Worm (Caenorhabditis elegans) whole organism, L4 larva: ENCODE data around the gene C49F8.14.
A peak's percentile ranks its signal among the peaks of the same experiment; 100 is the strongest.

ENCODE experiments used
- F37D6.2 ChIP-seq: sonication (generic microtip); optimal IDR thresholded peaks from 2 replicates; lab custom pipeline; 2016; ENCODE audit warnings: mild to moderate bottlenecking, missing genetic modification characterization, missing compliant biosample characterization
- F49E8.2 ChIP-seq: sonication (generic microtip); optimal IDR thresholded peaks from 2 replicates; lab custom pipeline; 2016; ENCODE audit warnings: missing compliant biosample characterization, mild to moderate bottlenecking, missing genetic modification characterization, borderline replicate concordance
- T20F7.1 ChIP-seq: fragments of 200-800 bp; sonication (Bioruptor generic); optimal IDR thresholded peaks from 2 replicates; lab custom pipeline; 2018; ENCODE audit warnings: mild to moderate bottlenecking, missing genetic modification characterization, missing compliant biosample characterization
- T26A8.4 ChIP-seq: fragments of 200-800 bp; sonication (Bioruptor generic); IDR thresholded peaks from 2 replicates; pipeline ENCODE4 v1.3.6; 2022; ENCODE audit warnings: missing genetic modification characterization, missing compliant biosample characterization
- Y75B8A.6 ChIP-seq: fragments of 200-800 bp; sonication (Bioruptor generic); IDR thresholded peaks from 2 replicates; pipeline ENCODE4 v1.3.6; 2022; ENCODE audit warnings: missing genetic modification reagents, missing genetic modification characterization, missing compliant biosample characterization
- ZK546.5 ChIP-seq, 2 experiments: sonication (generic microtip); optimal IDR thresholded peaks; 2 replicates each; lab custom pipeline; 2017; ENCODE audit warnings: missing biosample characterization in 2 of 2, missing genetic modification characterization in 2 of 2
- aha-1 ChIP-seq: fragments of 150-350 bp; peaks from one replicate; lab custom pipeline; 2014; ENCODE audit warnings: missing biosample characterization, missing genetic modification characterization
- arid-1 ChIP-seq: fragments of 200-800 bp; sonication (Bioruptor generic); conservative IDR thresholded peaks from 2 replicates; pipeline ENCODE4 v1.3.6; 2022; ENCODE audit warnings: missing genetic modification reagents, missing genetic modification characterization, missing compliant biosample characterization
- ceh-20 ChIP-seq: fragments of 200-800 bp; sonication (Bioruptor generic); IDR thresholded peaks from 2 replicates; pipeline ENCODE4 v1.3.6; 2022; ENCODE audit warnings: missing genetic modification reagents, missing genetic modification characterization, missing compliant biosample characterization
- ceh-28 ChIP-seq: fragments of 150-350 bp; optimal IDR thresholded peaks from 2 replicates; lab custom pipeline; 2014; ENCODE audit warnings: missing biosample characterization, missing genetic modification reagents, missing genetic modification characterization
- ceh-44 ChIP-seq: fragments of 200-800 bp; sonication (Bioruptor generic); IDR thresholded peaks from 2 replicates; pipeline ENCODE4 v1.3.6; 2022; ENCODE audit warnings: missing genetic modification reagents, missing genetic modification characterization, missing compliant biosample characterization
- ctbp-1 ChIP-seq: fragments of 200-800 bp; sonication (Bioruptor generic); IDR thresholded peaks from 2 replicates; pipeline ENCODE4 v1.3.6; 2022; ENCODE audit warnings: missing genetic modification reagents, missing genetic modification characterization, missing compliant biosample characterization
- daf-12 ChIP-seq: fragments of 150-350 bp; optimal IDR thresholded peaks from 2 replicates; lab custom pipeline; 2014; ENCODE audit warnings: missing biosample characterization, missing genetic modification reagents, missing genetic modification characterization
- daf-16 ChIP-seq, 3 experiments: sonication (generic microtip); optimal IDR thresholded peaks; 2 replicates each; lab custom pipeline; 2016 to 2017; ENCODE audit warnings: missing genetic modification characterization in 3 of 3, missing genetic modification reagents in 3 of 3, mild to moderate bottlenecking in 2 of 3, missing compliant biosample characterization in 2 of 3, missing biosample characterization in 1 of 3, moderate library complexity in 1 of 3
- dmd-6 ChIP-seq: fragments of 200-800 bp; sonication (Bioruptor generic); IDR thresholded peaks from 2 replicates; pipeline ENCODE4 v1.3.6; 2022; ENCODE audit warnings: missing genetic modification reagents, missing genetic modification characterization, missing compliant biosample characterization
- dmd-8 ChIP-seq: fragments of 200-800 bp; sonication (Bioruptor generic); IDR thresholded peaks from 2 replicates; pipeline ENCODE4 v1.3.6; 2022; ENCODE audit warnings: missing genetic modification characterization, missing compliant biosample characterization
- dve-1 ChIP-seq: sonication (generic microtip); optimal IDR thresholded peaks from 2 replicates; lab custom pipeline; 2017; ENCODE audit warnings: antibody characterized with exemption, mild to moderate bottlenecking, missing genetic modification characterization, missing compliant biosample characterization; ENCODE audit not compliant: insufficient read depth
- egl-43 ChIP-seq: fragments of 200-800 bp; sonication (Bioruptor generic); IDR thresholded peaks from 2 replicates; pipeline ENCODE4 v1.3.6; 2022; ENCODE audit warnings: missing genetic modification reagents, missing genetic modification characterization, missing compliant biosample characterization
- fkh-10 ChIP-seq: fragments of 150-350 bp; optimal IDR thresholded peaks from 2 replicates; lab custom pipeline; 2014; ENCODE audit warnings: missing biosample characterization, missing genetic modification reagents, missing genetic modification characterization
- fos-1 ChIP-seq: fragments of 150-350 bp; optimal IDR thresholded peaks from 2 replicates; lab custom pipeline; 2014; ENCODE audit warnings: missing biosample characterization, missing genetic modification characterization
- gei-8 ChIP-seq: fragments of 200-800 bp; sonication (Bioruptor generic); optimal IDR thresholded peaks from 2 replicates; lab custom pipeline; 2018; ENCODE audit warnings: mild to moderate bottlenecking, missing genetic modification characterization, missing compliant biosample characterization
- hif-1 ChIP-seq, 2 experiments: sonication (generic microtip); optimal IDR thresholded peaks; 2 replicates each; lab custom pipeline; 2016 to 2017; ENCODE audit warnings: missing compliant biosample characterization in 2 of 2, missing genetic modification characterization in 2 of 2, missing genetic modification reagents in 2 of 2, missing genotype in 2 of 2, mild to moderate bottlenecking in 1 of 2
- hlh-11 ChIP-seq: fragments of 200-800 bp; sonication (Bioruptor generic); optimal IDR thresholded peaks from 2 replicates; lab custom pipeline; 2018; ENCODE audit warnings: mild to moderate bottlenecking, missing genetic modification characterization, missing compliant biosample characterization
- hlh-30 ChIP-seq: sonication (generic microtip); optimal IDR thresholded peaks from 2 replicates; lab custom pipeline; 2017; ENCODE audit warnings: antibody characterized with exemption, mild to moderate bottlenecking, missing genetic modification characterization, missing compliant biosample characterization; ENCODE audit not compliant: insufficient read depth
- jun-1 ChIP-seq: fragments of 150-350 bp; optimal IDR thresholded peaks from 2 replicates; lab custom pipeline; 2014; ENCODE audit warnings: missing biosample characterization, missing genetic modification reagents, missing genetic modification characterization
- lin-38 ChIP-seq: fragments of 200-800 bp; sonication (Bioruptor generic); IDR thresholded peaks from 2 replicates; pipeline ENCODE4 v1.3.6; 2022; ENCODE audit warnings: missing genetic modification reagents, missing genetic modification characterization, missing compliant biosample characterization
- lsy-2 ChIP-seq, 2 experiments: fragments of 150-350 bp in 1 of 2; sonication (generic microtip) in 1 of 2; optimal IDR thresholded peaks; 2 replicates each; lab custom pipeline; 2014 to 2017; ENCODE audit warnings: missing biosample characterization in 2 of 2, missing genetic modification characterization in 2 of 2
- mdl-1 ChIP-seq, 2 experiments: fragments of 150-350 bp in 1 of 2; sonication (generic microtip) in 1 of 2; optimal IDR thresholded peaks; 2 replicates each; lab custom pipeline; 2014 to 2017; ENCODE audit warnings: missing biosample characterization in 2 of 2, missing genetic modification characterization in 2 of 2
- mdt-29 ChIP-seq: fragments of 200-800 bp; sonication (Bioruptor generic); IDR thresholded peaks from 2 replicates; pipeline ENCODE4 v1.3.6; 2022; ENCODE audit warnings: missing genetic modification reagents, missing genetic modification characterization, missing compliant biosample characterization
- mes-2 ChIP-seq: sonication (generic microtip); optimal IDR thresholded peaks from 2 replicates; lab custom pipeline; 2016; ENCODE audit warnings: missing genotype, mild to moderate bottlenecking, missing genetic modification characterization, missing compliant biosample characterization; ENCODE audit not compliant: poor library complexity, severe bottlenecking
- mxl-2 ChIP-seq: fragments of 200-800 bp; sonication (Bioruptor generic); conservative IDR thresholded peaks from 2 replicates; pipeline ENCODE4 v1.3.6; 2022; ENCODE audit warnings: missing genetic modification reagents, missing genetic modification characterization, missing compliant biosample characterization
- mxl-3 ChIP-seq: fragments of 200-800 bp; sonication (Bioruptor generic); optimal IDR thresholded peaks from 2 replicates; lab custom pipeline; 2018; ENCODE audit warnings: mild to moderate bottlenecking, missing genetic modification characterization, missing compliant biosample characterization
- nhr-237 ChIP-seq: sonication (generic microtip); optimal IDR thresholded peaks from 2 replicates; lab custom pipeline; 2017; ENCODE audit warnings: missing biosample characterization, missing genetic modification characterization
- nhr-28 ChIP-seq: fragments of 150-350 bp; optimal IDR thresholded peaks from 2 replicates; lab custom pipeline; 2014; ENCODE audit warnings: missing biosample characterization, missing genetic modification characterization
- nhr-48 ChIP-seq: sonication (generic microtip); optimal IDR thresholded peaks from 2 replicates; lab custom pipeline; 2016; ENCODE audit warnings: mild to moderate bottlenecking, missing genetic modification characterization, missing compliant biosample characterization
- nhr-77 ChIP-seq: fragments of 150-350 bp; optimal IDR thresholded peaks from 2 replicates; lab custom pipeline; 2014; ENCODE audit warnings: missing biosample characterization, missing genetic modification characterization
- pha-4 ChIP-seq, 2 experiments: fragments of 150-350 bp in 1 of 2; fragments of 200-800 bp in 1 of 2; sonication (Bioruptor generic) in 1 of 2; IDR thresholded peaks in 1 of 2; optimal IDR thresholded peaks in 1 of 2; 2 replicates each; pipeline versions ENCODE4 v1.3.6 to Lab custom; 2014 to 2022; ENCODE audit warnings: missing genetic modification characterization in 2 of 2, missing genetic modification reagents in 2 of 2, missing biosample characterization in 1 of 2, missing compliant biosample characterization in 1 of 2
- php-3 ChIP-seq: fragments of 200-800 bp; sonication (Bioruptor generic); IDR thresholded peaks from 2 replicates; pipeline ENCODE4 v1.3.6; 2022; ENCODE audit warnings: missing genetic modification reagents, missing genetic modification characterization, missing compliant biosample characterization
- spr-1 ChIP-seq: sonication (generic microtip); optimal IDR thresholded peaks from 2 replicates; lab custom pipeline; 2016; ENCODE audit warnings: mild to moderate bottlenecking, missing genetic modification characterization, missing compliant biosample characterization
- spr-3 ChIP-seq: fragments of 200-800 bp; sonication (Bioruptor generic); optimal IDR thresholded peaks from 2 replicates; lab custom pipeline; 2018; ENCODE audit warnings: mild to moderate bottlenecking, missing genetic modification characterization, missing compliant biosample characterization
- tra-1 ChIP-seq: fragments of 200-800 bp; sonication (Bioruptor generic); IDR thresholded peaks from 2 replicates; pipeline ENCODE4 v1.3.6; 2022; ENCODE audit warnings: missing genetic modification reagents, missing genetic modification characterization, missing compliant biosample characterization
- unc-130 ChIP-seq: sonication (generic microtip); optimal IDR thresholded peaks from 2 replicates; lab custom pipeline; 2016; ENCODE audit warnings: missing genetic modification reagents, missing genetic modification characterization, missing compliant biosample characterization
- unc-39 ChIP-seq: sonication (generic microtip); optimal IDR thresholded peaks from 2 replicates; lab custom pipeline; 2017; ENCODE audit warnings: missing biosample characterization, missing genetic modification characterization
- zag-1 ChIP-seq: fragments of 150-350 bp; optimal IDR thresholded peaks from 2 replicates; lab custom pipeline; 2014; ENCODE audit warnings: missing biosample characterization, missing genetic modification characterization
- zfp-3 ChIP-seq: fragments of 200-800 bp; sonication (Bioruptor generic); conservative IDR thresholded peaks from 2 replicates; pipeline ENCODE4 v1.3.6; 2022; ENCODE audit warnings: missing genetic modification reagents, missing genetic modification characterization, missing compliant biosample characterization
- ztf-7 ChIP-seq: fragments of 150-350 bp; optimal IDR thresholded peaks from 2 replicates; lab custom pipeline; 2014; ENCODE audit warnings: missing biosample characterization, missing genetic modification characterization

Gene C49F8.14

ce11 chrX:13360632-13361031 is 16.1 kb downstream of the C49F8.14 start (continued):
- TF ChIP-seq T26A8.4 (GFP tag; lab: Robert Waterston, UW) (no peak), mxl-3 (GFP tag; lab: Kevin White, UChicago) (peak; percentile 80), gei-8 (GFP tag; lab: Kevin White, UChicago) (no peak), lin-38 (no peak), T20F7.1 (GFP tag; lab: Kevin White, UChicago) (peak; percentile 47), mdl-1 (tag; optimal IDR thresholded peaks at IDR 0.05; lab: Kevin White, UChicago) (peak in 1 of 2 experiments; percentile 40), nhr-48 (tag; lab: Kevin White, UChicago) (peak; percentile 85), fos-1 (tag; lab: Kevin White, UChicago) (no peak)

- TF ChIP-seq Y75B8A.6 (no peak), hlh-11 (peak; percentile 62), nhr-77 (no peak), spr-1 (tag; lab: Kevin White, UChicago) (no peak), nhr-48 (tag; lab: Kevin White, UChicago) (peak; percentile 68), hif-1 (tag; optimal IDR thresholded peaks at IDR 0.05; lab: Kevin White, UChicago) (peak in 1 of 2 experiments; percentile 91), ceh-44 (GFP tag; lab: Robert Waterston, UW) (no peak), mes-2 (tag; lab: Kevin White, UChicago) (no peak), mxl-3 (GFP tag; lab: Kevin White, UChicago) (peak; percentile 79), lsy-2 (tag; optimal IDR thresholded peaks at IDR 0.05; lab: Kevin White, UChicago) (peak in 1 of 2 experiments; percentile 27), mdl-1 (tag; optimal IDR thresholded peaks at IDR 0.05; lab: Kevin White, UChicago) (peak in 1 of 2 experiments; percentile 23), php-3 (GFP tag; lab: Robert Waterston, UW) (no peak), tra-1 (GFP tag; lab: Robert Waterston, UW) (0 out of 2 replicates have a peak, but pooled peaks have one; percentile 23), unc-39 (tag; lab: Kevin White, UChicago) (no peak), F37D6.2 (no peak), hlh-30 (tag; lab: Kevin White, UChicago) (peak; percentile 67), daf-16 (GFP tag; optimal IDR thresholded peaks at IDR 0.05; lab: Kevin White, UChicago) (no peak), daf-16 (tag; optimal IDR thresholded peaks at IDR 0.05; lab: Kevin White, UChicago) (peak; percentile 72), unc-130 (GFP tag; lab: Kevin White, UChicago) (no peak), dmd-8 (GFP tag; lab: Robert Waterston, UW) (no peak), F49E8.2 (tag; lab: Kevin White, UChicago) (no peak), pha-4 (GFP tag; IDR thresholded peaks at IDR 0.05; lab: Robert Waterston, UW) (no peak), pha-4 (tag; optimal IDR thresholded peaks at IDR 0.05; lab: Kevin White, UChicago) (no peak), dmd-6 (GFP tag; lab: Robert Waterston, UW) (peak; percentile 84), T26A8.4 (GFP tag; lab: Robert Waterston, UW) (no peak), ztf-7 (tag; lab: Kevin White, UChicago) (no peak), aha-1 (tag; lab: Kevin White, UChicago) (peak; percentile 99), nhr-28 (tag; lab: Kevin White, UChicago) (peak; percentile 18), mxl-2 (GFP tag; lab: Robert Waterston, UW) (peak; percentile 93), jun-1 (tag; lab: Kevin White, UChicago) (no peak), dve-1 (tag; lab: Kevin White, UChicago) (peak; percentile 67), zfp-3 (GFP tag; lab: Robert Waterston, UW) (no peak), mdt-29 (GFP tag; lab: Robert Waterston, UW) (peak; percentile 50; the same call in 1 of the 2 replicates)
Observed at ce11 chrX:13359800-13360199, 16.9 kb downstream of the C49F8.14 start.

DNA sequence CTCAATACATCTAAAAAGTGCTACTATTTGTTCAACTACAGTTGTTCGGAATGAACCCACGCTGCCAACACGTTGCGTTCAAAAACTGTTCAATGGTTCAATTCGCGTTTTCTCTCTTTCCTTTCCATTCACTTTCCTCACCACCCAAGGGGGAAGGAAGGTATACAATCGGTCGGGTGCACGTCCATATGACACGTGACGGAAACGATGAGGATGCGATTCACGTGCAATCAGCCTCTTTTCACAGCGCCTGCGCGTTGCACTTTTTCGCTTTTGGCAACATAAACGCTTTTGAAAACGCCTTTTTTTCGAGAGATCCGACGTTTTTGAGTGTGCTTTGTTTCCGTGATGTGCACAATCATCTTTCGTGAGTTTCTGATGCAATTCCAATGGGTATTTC is 18.2 kb downstream of the C49F8.14 start:
- TF ChIP-seq ceh-20 (0 out of 2 replicates have a peak, but pooled peaks have one; percentile 16), fkh-10 (GFP tag; lab: Kevin White, UChicago) (peak; percentile 65), mxl-2 (GFP tag; lab: Robert Waterston, UW) (peak; percentile 99), nhr-237 (tag; lab: Kevin White, UChicago) (no peak), ZK546.5 (tag; optimal IDR thresholded peaks at IDR 0.05; lab: Kevin White, UChicago) (no peak), pha-4 (GFP tag; IDR thresholded peaks at IDR 0.05; lab: Robert Waterston, UW) (no peak), pha-4 (tag; optimal IDR thresholded peaks at IDR 0.05; lab: Kevin White, UChicago) (no peak), egl-43 (GFP tag; lab: Robert Waterston, UW) (0 out of 2 replicates have a peak, but pooled peaks have one; percentile 36), ceh-28 (tag; lab: Kevin White, UChicago) (no peak), ctbp-1 (GFP tag; lab: Robert Waterston, UW) (no peak), zag-1 (tag; lab: Kevin White, UChicago) (no peak), spr-3 (GFP tag; lab: Kevin White, UChicago) (no peak), arid-1 (GFP tag; lab: Robert Waterston, UW) (no peak), ztf-7 (tag; lab: Kevin White, UChicago) (peak; percentile 49), daf-12 (tag; lab: Kevin White, UChicago) (no peak)
